Worm (Caenorhabditis elegans) whole organism, L4 larva: ENCODE data around the gene B0250.8.

ENCODE experiments used
- D1046.2 ChIP-seq: fragments of 200-800 bp; sonication (Bioruptor generic); IDR thresholded peaks from 2 replicates; pipeline ENCODE4 v1.3.6; 2022; ENCODE audit warnings: missing genetic modification characterization, missing compliant biosample characterization
- F26F4.8 ChIP-seq: fragments of 200-800 bp; sonication (Bioruptor generic); conservative IDR thresholded peaks from 2 replicates; pipeline ENCODE4 v1.3.6; 2022; ENCODE audit warnings: missing genetic modification characterization, missing compliant biosample characterization
- F44E2.7 ChIP-seq: fragments of 200-800 bp; sonication (Bioruptor generic); IDR thresholded peaks from 2 replicates; pipeline ENCODE4 v2.1.2; 2022; ENCODE audit warnings: missing genetic modification characterization, missing compliant biosample characterization
- ZK337.2 ChIP-seq: fragments of 200-800 bp; sonication (Bioruptor generic); IDR thresholded peaks from 2 replicates; pipeline ENCODE4 v1.3.6; 2022; ENCODE audit warnings: missing genetic modification reagents, missing genetic modification characterization, missing compliant biosample characterization
- aha-1 ChIP-seq: fragments of 150-350 bp; peaks from one replicate; lab custom pipeline; 2014; ENCODE audit warnings: missing biosample characterization, missing genetic modification characterization
- attf-4 ChIP-seq: sonication (generic microtip); optimal IDR thresholded peaks from 3 replicates; lab custom pipeline; 2017; ENCODE audit warnings: missing biosample characterization, missing genetic modification characterization
- ceh-44 ChIP-seq: fragments of 200-800 bp; sonication (Bioruptor generic); IDR thresholded peaks from 2 replicates; pipeline ENCODE4 v1.3.6; 2022; ENCODE audit warnings: missing genetic modification reagents, missing genetic modification characterization, missing compliant biosample characterization
- daf-8 ChIP-seq: fragments of 200-800 bp; sonication (Bioruptor generic); IDR thresholded peaks from 2 replicates; pipeline ENCODE4 v1.3.6; 2022; ENCODE audit warnings: missing genetic modification characterization, missing compliant biosample characterization
- dmd-8 ChIP-seq: fragments of 200-800 bp; sonication (Bioruptor generic); IDR thresholded peaks from 2 replicates; pipeline ENCODE4 v1.3.6; 2022; ENCODE audit warnings: missing genetic modification characterization, missing compliant biosample characterization
- dmd-9 ChIP-seq: fragments of 200-800 bp; sonication (Bioruptor generic); IDR thresholded peaks from 2 replicates; pipeline ENCODE4 v1.3.6; 2022; ENCODE audit warnings: missing genetic modification reagents, missing genetic modification characterization, missing compliant biosample characterization
- egl-43 ChIP-seq: fragments of 200-800 bp; sonication (Bioruptor generic); IDR thresholded peaks from 2 replicates; pipeline ENCODE4 v1.3.6; 2022; ENCODE audit warnings: missing genetic modification reagents, missing genetic modification characterization, missing compliant biosample characterization
- fkh-10 ChIP-seq: fragments of 150-350 bp; optimal IDR thresholded peaks from 2 replicates; lab custom pipeline; 2014; ENCODE audit warnings: missing biosample characterization, missing genetic modification reagents, missing genetic modification characterization
- hlh-11 ChIP-seq: fragments of 200-800 bp; sonication (Bioruptor generic); optimal IDR thresholded peaks from 2 replicates; lab custom pipeline; 2018; ENCODE audit warnings: mild to moderate bottlenecking, missing genetic modification characterization, missing compliant biosample characterization
- hlh-30 ChIP-seq: sonication (generic microtip); optimal IDR thresholded peaks from 2 replicates; lab custom pipeline; 2017; ENCODE audit warnings: antibody characterized with exemption, mild to moderate bottlenecking, missing genetic modification characterization, missing compliant biosample characterization; ENCODE audit not compliant: insufficient read depth
- lin-15B ChIP-seq: fragments of 150-350 bp; sonication (generic microtip); optimal IDR thresholded peaks from 3 replicates; lab custom pipeline; 2014; ENCODE audit warnings: missing biosample characterization, missing genetic modification characterization
- madf-5 ChIP-seq, 2 experiments: fragments of 200-800 bp; sonication (Bioruptor generic); IDR thresholded peaks; 2 replicates each; pipeline ENCODE4 v1.3.6; 2022; ENCODE audit warnings: missing compliant biosample characterization in 2 of 2, missing genetic modification characterization in 2 of 2
- nhr-11 ChIP-seq: fragments of 150-350 bp; optimal IDR thresholded peaks from 2 replicates; lab custom pipeline; 2014; ENCODE audit warnings: missing biosample characterization, missing genetic modification characterization
- nhr-28 ChIP-seq: fragments of 150-350 bp; optimal IDR thresholded peaks from 2 replicates; lab custom pipeline; 2014; ENCODE audit warnings: missing biosample characterization, missing genetic modification characterization
- nhr-48 ChIP-seq: sonication (generic microtip); optimal IDR thresholded peaks from 2 replicates; lab custom pipeline; 2016; ENCODE audit warnings: mild to moderate bottlenecking, missing genetic modification characterization, missing compliant biosample characterization
- nhr-6 ChIP-seq: fragments of 150-350 bp; optimal IDR thresholded peaks from 2 replicates; lab custom pipeline; 2014; ENCODE audit warnings: missing biosample characterization, missing genetic modification characterization
- pha-4 ChIP-seq, 2 experiments: fragments of 150-350 bp in 1 of 2; fragments of 200-800 bp in 1 of 2; sonication (Bioruptor generic) in 1 of 2; IDR thresholded peaks in 1 of 2; optimal IDR thresholded peaks in 1 of 2; 2 replicates each; pipeline versions ENCODE4 v1.3.6 to Lab custom; 2014 to 2022; ENCODE audit warnings: missing genetic modification characterization in 2 of 2, missing genetic modification reagents in 2 of 2, missing biosample characterization in 1 of 2, missing compliant biosample characterization in 1 of 2
- php-3 ChIP-seq: fragments of 200-800 bp; sonication (Bioruptor generic); IDR thresholded peaks from 2 replicates; pipeline ENCODE4 v1.3.6; 2022; ENCODE audit warnings: missing genetic modification reagents, missing genetic modification characterization, missing compliant biosample characterization
- saeg-2 ChIP-seq: fragments of 200-800 bp; sonication (Bioruptor generic); IDR thresholded peaks from 2 replicates; pipeline ENCODE4 v1.3.6; 2022; ENCODE audit warnings: missing genetic modification reagents, missing genetic modification characterization, missing compliant biosample characterization
- sdz-12 ChIP-seq: fragments of 200-800 bp; sonication (Bioruptor generic); optimal IDR thresholded peaks from 2 replicates; lab custom pipeline; 2018; ENCODE audit warnings: mild to moderate bottlenecking, missing genetic modification characterization, missing compliant biosample characterization
- skn-1 ChIP-seq: fragments of 150-350 bp; optimal IDR thresholded peaks from 2 replicates; lab custom pipeline; 2014; ENCODE audit warnings: missing biosample characterization, missing genetic modification characterization
- snpc-4 ChIP-seq: fragments of 150-350 bp; optimal IDR thresholded peaks from 2 replicates; lab custom pipeline; 2014; ENCODE audit warnings: missing biosample characterization, missing genetic modification characterization
- tag-97 ChIP-seq: fragments of 200-800 bp; sonication (Bioruptor generic); IDR thresholded peaks from 2 replicates; pipeline ENCODE4 v1.3.6; 2022; ENCODE audit warnings: missing genetic modification characterization, missing compliant biosample characterization
- unc-39 ChIP-seq: sonication (generic microtip); optimal IDR thresholded peaks from 2 replicates; lab custom pipeline; 2017; ENCODE audit warnings: missing biosample characterization, missing genetic modification characterization
- ztf-7 ChIP-seq: fragments of 150-350 bp; optimal IDR thresholded peaks from 2 replicates; lab custom pipeline; 2014; ENCODE audit warnings: missing biosample characterization, missing genetic modification characterization

The B0250.8 gene

ce11 chrV:20475029-20475428 lies 4.7 kb upstream of the B0250.8 start:
- TF ChIP-seq F44E2.7 (GFP tag; lab: Robert Waterston, UW), result 0 out of 2 replicates have a peak, but pooled peaks have one; percentile 43
- no peak for TF ChIP-seq egl-43 (GFP tag; lab: Robert Waterston, UW)
- TF ChIP-seq lin-15B, result no peak
- no peak for TF ChIP-seq daf-8 (GFP tag; lab: Robert Waterston, UW)
- peak; percentile 92 for TF ChIP-seq aha-1 (tag; lab: Kevin White, UChicago)
- TF ChIP-seq ceh-44 (GFP tag; lab: Robert Waterston, UW), result no peak
- TF ChIP-seq, all 104 proteins: peak for 2

ce11 chrV:20464778-20465177 lies 5.5 kb downstream of the B0250.8 start:
- TF ChIP-seq hlh-30 (tag; lab: Kevin White, UChicago) (peak; percentile 49), hlh-11 (no peak), unc-39 (tag; lab: Kevin White, UChicago) (no peak)

ce11 chrV:20460808-20461207 lies 9.5 kb downstream of the B0250.8 start, which contains the start of gene B0250.18:
B0250.18 (minus strand) TSS chrV:20460908.
- TF ChIP-seq nhr-28 (no peak), dmd-8 (GFP tag; lab: Robert Waterston, UW) (no peak), aha-1 (tag; lab: Kevin White, UChicago) (peak; percentile 9), hlh-11 (no peak)

ce11 chrV:20457155-20457554 lies 13.1 kb downstream of the B0250.8 start:
- TF ChIP-seq hlh-30 (tag; lab: Kevin White, UChicago) (peak; percentile 41), aha-1 (tag; lab: Kevin White, UChicago) (peak; percentile 97), ZK337.2 (GFP tag; lab: Robert Waterston, UW) (no peak)

- TF ChIP-seq tag-97, result no peak
- peak; percentile 84 for TF ChIP-seq snpc-4 (tag; lab: Kevin White, UChicago)
Observed at ce11 chrV:20455637-20456036, 14.6 kb downstream of the B0250.8 start.

- TF ChIP-seq saeg-2, result no peak
- TF ChIP-seq skn-1 (tag; lab: Kevin White, UChicago), result no peak
- TF ChIP-seq F26F4.8 (GFP tag; lab: Robert Waterston, UW), result no peak
- no peak for TF ChIP-seq nhr-48 (tag; lab: Kevin White, UChicago)
- TF ChIP-seq, all 104 proteins: peak for 0
Observed at ce11 chrV:20453811-20454210, 16.5 kb downstream of the B0250.8 start, which contains the start of gene srd-70. srd-70 (plus strand) TSS chrV:20454111.

- no peak for TF ChIP-seq D1046.2
- TF ChIP-seq attf-4, result no peak
- no peak for TF ChIP-seq nhr-6 (tag; lab: Kevin White, UChicago)
- no peak for TF ChIP-seq sdz-12 (GFP tag; lab: Kevin White, UChicago)
- TF ChIP-seq php-3 (GFP tag; lab: Robert Waterston, UW), result no peak
- no peak for TF ChIP-seq pha-4 (GFP tag; IDR thresholded peaks at IDR 0.05; lab: Robert Waterston, UW)
- TF ChIP-seq pha-4 (tag; optimal IDR thresholded peaks at IDR 0.05; lab: Kevin White, UChicago), result no peak
- no peak for TF ChIP-seq ztf-7 (tag; lab: Kevin White, UChicago)
- no peak for TF ChIP-seq madf-5 (GFP tag; IDR thresholded peaks at IDR 0.05; lab: Robert Waterston, UW)
- TF ChIP-seq lin-15B, result no peak
- TF ChIP-seq fkh-10 (GFP tag; lab: Kevin White, UChicago), result no peak
- TF ChIP-seq, all 104 proteins: peak for 0
Observed at ce11 chrV:20453084-20453483, 17.2 kb downstream of the B0250.8 start, which contains the start of gene F48F5.6. F48F5.6 (minus strand) TSS chrV:20453184.

- TF ChIP-seq nhr-11 (tag; lab: Kevin White, UChicago), result peak; percentile 41
- TF ChIP-seq dmd-9 (GFP tag; lab: Robert Waterston, UW), result no peak
Observed at ce11 chrV:20451793-20452192, 18.5 kb downstream of the B0250.8 start.
